Worm (Caenorhabditis elegans) whole organism, L4 larva: ENCODE results near the gene idpa-1.

ENCODE experiments used
- D1046.2 ChIP-seq: fragments of 200-800 bp; sonication (Bioruptor generic); IDR thresholded peaks from 2 replicates; pipeline ENCODE4 v1.3.6; 2022; ENCODE audit warnings: missing genetic modification characterization, missing compliant biosample characterization
- F26F4.8 ChIP-seq: fragments of 200-800 bp; sonication (Bioruptor generic); conservative IDR thresholded peaks from 2 replicates; pipeline ENCODE4 v1.3.6; 2022; ENCODE audit warnings: missing genetic modification characterization, missing compliant biosample characterization
- F37D6.2 ChIP-seq: sonication (generic microtip); optimal IDR thresholded peaks from 2 replicates; lab custom pipeline; 2016; ENCODE audit warnings: mild to moderate bottlenecking, missing genetic modification characterization, missing compliant biosample characterization
- F44E2.7 ChIP-seq: fragments of 200-800 bp; sonication (Bioruptor generic); IDR thresholded peaks from 2 replicates; pipeline ENCODE4 v2.1.2; 2022; ENCODE audit warnings: missing genetic modification characterization, missing compliant biosample characterization
- F49E8.2 ChIP-seq: sonication (generic microtip); optimal IDR thresholded peaks from 2 replicates; lab custom pipeline; 2016; ENCODE audit warnings: missing compliant biosample characterization, mild to moderate bottlenecking, missing genetic modification characterization, borderline replicate concordance
- Y75B8A.6 ChIP-seq: fragments of 200-800 bp; sonication (Bioruptor generic); IDR thresholded peaks from 2 replicates; pipeline ENCODE4 v1.3.6; 2022; ENCODE audit warnings: missing genetic modification reagents, missing genetic modification characterization, missing compliant biosample characterization
- ZK337.2 ChIP-seq: fragments of 200-800 bp; sonication (Bioruptor generic); IDR thresholded peaks from 2 replicates; pipeline ENCODE4 v1.3.6; 2022; ENCODE audit warnings: missing genetic modification reagents, missing genetic modification characterization, missing compliant biosample characterization
- aha-1 ChIP-seq: fragments of 150-350 bp; peaks from one replicate; lab custom pipeline; 2014; ENCODE audit warnings: missing biosample characterization, missing genetic modification characterization
- ceh-28 ChIP-seq: fragments of 150-350 bp; optimal IDR thresholded peaks from 2 replicates; lab custom pipeline; 2014; ENCODE audit warnings: missing biosample characterization, missing genetic modification reagents, missing genetic modification characterization
- daf-16 ChIP-seq, 3 experiments: sonication (generic microtip); optimal IDR thresholded peaks; 2 replicates each; lab custom pipeline; 2016 to 2017; ENCODE audit warnings: missing genetic modification characterization in 3 of 3, missing genetic modification reagents in 3 of 3, mild to moderate bottlenecking in 2 of 3, missing compliant biosample characterization in 2 of 3, missing biosample characterization in 1 of 3, moderate library complexity in 1 of 3
- dmd-6 ChIP-seq: fragments of 200-800 bp; sonication (Bioruptor generic); IDR thresholded peaks from 2 replicates; pipeline ENCODE4 v1.3.6; 2022; ENCODE audit warnings: missing genetic modification reagents, missing genetic modification characterization, missing compliant biosample characterization
- dmd-8 ChIP-seq: fragments of 200-800 bp; sonication (Bioruptor generic); IDR thresholded peaks from 2 replicates; pipeline ENCODE4 v1.3.6; 2022; ENCODE audit warnings: missing genetic modification characterization, missing compliant biosample characterization
- dpl-1 ChIP-seq: fragments of 150-350 bp; optimal IDR thresholded peaks from 2 replicates; lab custom pipeline; 2014; ENCODE audit warnings: missing biosample characterization, missing genetic modification reagents, missing genetic modification characterization
- dve-1 ChIP-seq: sonication (generic microtip); optimal IDR thresholded peaks from 2 replicates; lab custom pipeline; 2017; ENCODE audit warnings: antibody characterized with exemption, mild to moderate bottlenecking, missing genetic modification characterization, missing compliant biosample characterization; ENCODE audit not compliant: insufficient read depth
- egl-43 ChIP-seq: fragments of 200-800 bp; sonication (Bioruptor generic); IDR thresholded peaks from 2 replicates; pipeline ENCODE4 v1.3.6; 2022; ENCODE audit warnings: missing genetic modification reagents, missing genetic modification characterization, missing compliant biosample characterization
- fkh-10 ChIP-seq: fragments of 150-350 bp; optimal IDR thresholded peaks from 2 replicates; lab custom pipeline; 2014; ENCODE audit warnings: missing biosample characterization, missing genetic modification reagents, missing genetic modification characterization
- gei-8 ChIP-seq: fragments of 200-800 bp; sonication (Bioruptor generic); optimal IDR thresholded peaks from 2 replicates; lab custom pipeline; 2018; ENCODE audit warnings: mild to moderate bottlenecking, missing genetic modification characterization, missing compliant biosample characterization
- hif-1 ChIP-seq, 2 experiments: sonication (generic microtip); optimal IDR thresholded peaks; 2 replicates each; lab custom pipeline; 2016 to 2017; ENCODE audit warnings: missing compliant biosample characterization in 2 of 2, missing genetic modification characterization in 2 of 2, missing genetic modification reagents in 2 of 2, missing genotype in 2 of 2, mild to moderate bottlenecking in 1 of 2
- hlh-11 ChIP-seq: fragments of 200-800 bp; sonication (Bioruptor generic); optimal IDR thresholded peaks from 2 replicates; lab custom pipeline; 2018; ENCODE audit warnings: mild to moderate bottlenecking, missing genetic modification characterization, missing compliant biosample characterization
- hlh-30 ChIP-seq: sonication (generic microtip); optimal IDR thresholded peaks from 2 replicates; lab custom pipeline; 2017; ENCODE audit warnings: antibody characterized with exemption, mild to moderate bottlenecking, missing genetic modification characterization, missing compliant biosample characterization; ENCODE audit not compliant: insufficient read depth
- hmg-1.1 ChIP-seq: fragments of 200-800 bp; sonication (Bioruptor generic); IDR thresholded peaks from 2 replicates; pipeline ENCODE4 v1.3.6; 2022; ENCODE audit warnings: missing genetic modification reagents, missing genetic modification characterization, missing compliant biosample characterization
- jun-1 ChIP-seq: fragments of 150-350 bp; optimal IDR thresholded peaks from 2 replicates; lab custom pipeline; 2014; ENCODE audit warnings: missing biosample characterization, missing genetic modification reagents, missing genetic modification characterization
- lin-1 ChIP-seq: fragments of 200-800 bp; sonication (Bioruptor generic); IDR thresholded peaks from 2 replicates; pipeline ENCODE4 v1.3.6; 2022; ENCODE audit warnings: missing genetic modification reagents, missing genetic modification characterization, missing compliant biosample characterization
- lin-13 ChIP-seq: fragments of 150-350 bp; optimal IDR thresholded peaks from 2 replicates; lab custom pipeline; 2014; ENCODE audit warnings: missing biosample characterization, missing genetic modification reagents, missing genetic modification characterization
- lin-29 ChIP-seq: fragments of 200-800 bp; sonication (Bioruptor generic); IDR thresholded peaks from 2 replicates; pipeline ENCODE4 v1.3.6; 2022; ENCODE audit warnings: missing genetic modification reagents, missing genetic modification characterization, missing compliant biosample characterization
- lin-38 ChIP-seq: fragments of 200-800 bp; sonication (Bioruptor generic); IDR thresholded peaks from 2 replicates; pipeline ENCODE4 v1.3.6; 2022; ENCODE audit warnings: missing genetic modification reagents, missing genetic modification characterization, missing compliant biosample characterization
- lsy-2 ChIP-seq, 2 experiments: fragments of 150-350 bp in 1 of 2; sonication (generic microtip) in 1 of 2; optimal IDR thresholded peaks; 2 replicates each; lab custom pipeline; 2014 to 2017; ENCODE audit warnings: missing biosample characterization in 2 of 2, missing genetic modification characterization in 2 of 2
- mdl-1 ChIP-seq, 2 experiments: fragments of 150-350 bp in 1 of 2; sonication (generic microtip) in 1 of 2; optimal IDR thresholded peaks; 2 replicates each; lab custom pipeline; 2014 to 2017; ENCODE audit warnings: missing biosample characterization in 2 of 2, missing genetic modification characterization in 2 of 2
- mep-1 ChIP-seq: fragments of 150-350 bp; sonication (generic microtip); optimal IDR thresholded peaks from 3 replicates; lab custom pipeline; 2014; ENCODE audit warnings: missing biosample characterization, missing genetic modification characterization
- mes-2 ChIP-seq: sonication (generic microtip); optimal IDR thresholded peaks from 2 replicates; lab custom pipeline; 2016; ENCODE audit warnings: missing genotype, mild to moderate bottlenecking, missing genetic modification characterization, missing compliant biosample characterization; ENCODE audit not compliant: poor library complexity, severe bottlenecking
- mxl-3 ChIP-seq: fragments of 200-800 bp; sonication (Bioruptor generic); optimal IDR thresholded peaks from 2 replicates; lab custom pipeline; 2018; ENCODE audit warnings: mild to moderate bottlenecking, missing genetic modification characterization, missing compliant biosample characterization
- nhr-102 ChIP-seq: sonication (generic microtip); optimal IDR thresholded peaks from 2 replicates; lab custom pipeline; 2016; ENCODE audit warnings: mild to moderate bottlenecking, missing genetic modification characterization, moderate library complexity, missing compliant biosample characterization
- nhr-11 ChIP-seq: fragments of 150-350 bp; optimal IDR thresholded peaks from 2 replicates; lab custom pipeline; 2014; ENCODE audit warnings: missing biosample characterization, missing genetic modification characterization
- nhr-28 ChIP-seq: fragments of 150-350 bp; optimal IDR thresholded peaks from 2 replicates; lab custom pipeline; 2014; ENCODE audit warnings: missing biosample characterization, missing genetic modification characterization
- nhr-48 ChIP-seq: sonication (generic microtip); optimal IDR thresholded peaks from 2 replicates; lab custom pipeline; 2016; ENCODE audit warnings: mild to moderate bottlenecking, missing genetic modification characterization, missing compliant biosample characterization
- nhr-77 ChIP-seq: fragments of 150-350 bp; optimal IDR thresholded peaks from 2 replicates; lab custom pipeline; 2014; ENCODE audit warnings: missing biosample characterization, missing genetic modification characterization
- pqm-1 ChIP-seq: sonication (generic microtip); optimal IDR thresholded peaks from 2 replicates; lab custom pipeline; 2017; ENCODE audit warnings: missing biosample characterization, missing genetic modification characterization
- set-16 ChIP-seq: fragments of 200-800 bp; sonication (Bioruptor generic); IDR thresholded peaks from 2 replicates; pipeline ENCODE4 v1.3.6; 2022; ENCODE audit warnings: missing genetic modification reagents, missing genetic modification characterization, missing compliant biosample characterization
- tra-1 ChIP-seq: fragments of 200-800 bp; sonication (Bioruptor generic); IDR thresholded peaks from 2 replicates; pipeline ENCODE4 v1.3.6; 2022; ENCODE audit warnings: missing genetic modification reagents, missing genetic modification characterization, missing compliant biosample characterization
- zip-2 ChIP-seq: fragments of 150-350 bp; optimal IDR thresholded peaks from 2 replicates; lab custom pipeline; 2014; ENCODE audit warnings: missing biosample characterization, missing genetic modification characterization
- ztf-7 ChIP-seq: fragments of 150-350 bp; optimal IDR thresholded peaks from 2 replicates; lab custom pipeline; 2014; ENCODE audit warnings: missing biosample characterization, missing genetic modification characterization

Gene idpa-1

ce11 chrIII:2901117-2901516, at the start of gene idpa-1:
Gene idpa-1 (minus strand): TSS chrIII:2901217.
- TF ChIP-seq F44E2.7 (GFP tag; lab: Robert Waterston, UW), result 0 out of 2 replicates have a peak, but pooled peaks have one; percentile 25
- TF ChIP-seq F26F4.8 (GFP tag; lab: Robert Waterston, UW), result no peak

ce11 chrIII:2948310-2948961, 47.4 kb upstream of the idpa-1 start:
- TF ChIP-seq dpl-1 (peak; percentile 24), tra-1 (0 out of 2 replicates have a peak, but pooled peaks have one; percentile 34), F49E8.2 (tag; lab: Kevin White, UChicago) (no peak), lin-1 (0 out of 2 replicates have a peak, but pooled peaks have one; percentile 34), dmd-6 (GFP tag; lab: Robert Waterston, UW) (peak; percentile 82), nhr-48 (tag; lab: Kevin White, UChicago) (peak; percentile 82), Y75B8A.6 (GFP tag; lab: Robert Waterston, UW) (no peak), D1046.2 (no peak), lin-29 (GFP tag; lab: Robert Waterston, UW) (peak; percentile 36; the same call in 1 of the 2 replicates), zip-2 (tag; lab: Kevin White, UChicago) (peak; percentile 94), dmd-8 (GFP tag; lab: Robert Waterston, UW) (no peak), egl-43 (GFP tag; lab: Robert Waterston, UW) (no peak), mxl-3 (GFP tag; lab: Kevin White, UChicago) (peak; percentile 40), nhr-102 (peak; percentile 45), hlh-30 (peak; percentile 74), lin-38 (GFP tag; lab: Robert Waterston, UW) (0 out of 2 replicates have a peak, but pooled peaks have one; percentile 17), ztf-7 (tag; lab: Kevin White, UChicago) (no peak), lin-13 (GFP tag; lab: Kevin White, UChicago) (no peak), lsy-2 (tag; optimal IDR thresholded peaks at IDR 0.05; lab: Kevin White, UChicago) (peak in 1 of 2 experiments; percentile 46), daf-16 (GFP tag; optimal IDR thresholded peaks at IDR 0.05; lab: Kevin White, UChicago) (no peak), daf-16 (tag; optimal IDR thresholded peaks at IDR 0.05; lab: Kevin White, UChicago) (peak; percentile 49), mdl-1 (tag; optimal IDR thresholded peaks at IDR 0.05; lab: Kevin White, UChicago) (peak in 1 of 2 experiments; percentile 65), mep-1 (peak; percentile 18), F37D6.2 (tag; lab: Kevin White, UChicago) (no peak), ZK337.2 (GFP tag; lab: Robert Waterston, UW) (no peak), hif-1 (tag; optimal IDR thresholded peaks at IDR 0.05; lab: Kevin White, UChicago) (no peak), dve-1 (tag; lab: Kevin White, UChicago) (peak; percentile 77), pqm-1 (tag; lab: Kevin White, UChicago) (peak; percentile 44), nhr-11 (tag; lab: Kevin White, UChicago) (no peak), hlh-11 (peak; percentile 83), nhr-28 (tag; lab: Kevin White, UChicago) (peak; percentile 88), nhr-77 (tag; lab: Kevin White, UChicago) (peak; percentile 74)
- TF ChIP-seq, all 104 proteins: peak for 20

- TF ChIP-seq nhr-28 (tag; lab: Kevin White, UChicago) (peak; percentile 20), hlh-30 (peak; percentile 57), fkh-10 (no peak), zip-2 (tag; lab: Kevin White, UChicago) (no peak), hmg-1.1 (GFP tag; lab: Robert Waterston, UW) (peak; percentile 55), mxl-3 (GFP tag; lab: Kevin White, UChicago) (peak; percentile 71), jun-1 (no peak), lin-1 (0 out of 2 replicates have a peak, but pooled peaks have one; percentile 29), hif-1 (tag; optimal IDR thresholded peaks at IDR 0.05; lab: Kevin White, UChicago) (no peak), set-16 (GFP tag; lab: Robert Waterston, UW) (peak; percentile 23; the same call in 1 of the 2 replicates), mdl-1 (tag; optimal IDR thresholded peaks at IDR 0.05; lab: Kevin White, UChicago) (peak in 1 of 2 experiments; percentile 16), lsy-2 (tag; optimal IDR thresholded peaks at IDR 0.05; lab: Kevin White, UChicago) (peak in 1 of 2 experiments; percentile 36), hlh-11 (peak; percentile 55), gei-8 (GFP tag; lab: Kevin White, UChicago) (no peak), aha-1 (tag; lab: Kevin White, UChicago) (no peak), ceh-28 (tag; lab: Kevin White, UChicago) (no peak), mes-2 (tag; lab: Kevin White, UChicago) (peak; percentile 47)
These were observed 46.2 kb upstream of the idpa-1 start for ce11 chrIII:2947251-2947650.
